Fruit fly (Drosophila melanogaster) whole organism, embryonic: ENCODE measurements around the gene CG43293.

ENCODE experiments used
- ATbp ChIP-seq: fragments of 200-800 bp; sonication (Bioruptor generic); optimal IDR thresholded peaks from 2 replicates; lab custom pipeline; 2017; ENCODE audit warnings: missing biosample characterization, mild to moderate bottlenecking, missing genetic modification characterization, missing genetic modification reagents
- B-H1 ChIP-seq: fragments of 200-800 bp; sonication (Bioruptor generic); IDR thresholded peaks from 3 replicates; pipeline ENCODE4 v1.3.6; 2022; ENCODE audit warnings: missing biosample characterization, missing genetic modification characterization
- BtbVII ChIP-seq: fragments of 200-800 bp; sonication (Bioruptor generic); optimal IDR thresholded peaks from 3 replicates; lab custom pipeline; 2017; ENCODE audit warnings: missing biosample characterization, mild to moderate bottlenecking, missing genetic modification characterization
- CG1024 ChIP-seq: fragments of 200-800 bp; sonication (Bioruptor generic); IDR thresholded peaks from 2 replicates; pipeline ENCODE4 v1.3.6; 2022; ENCODE audit warnings: missing biosample characterization, missing genetic modification characterization
- CG10267 ChIP-seq: fragments of 200-800 bp; sonication (Bioruptor generic); optimal IDR thresholded peaks from 2 replicates; lab custom pipeline; 2018; ENCODE audit warnings: missing biosample characterization, mild to moderate bottlenecking, missing genetic modification characterization, moderate library complexity
- CG10366 ChIP-seq: fragments of 200-800 bp; sonication (Bioruptor generic); IDR thresholded peaks from 2 replicates; pipeline ENCODE4 v1.3.6; 2022; ENCODE audit warnings: missing biosample characterization, missing genetic modification characterization
- CG11085 ChIP-seq: fragments of 200-800 bp; sonication (Bioruptor generic); IDR thresholded peaks from 2 replicates; pipeline ENCODE4 v1.3.6; 2022; ENCODE audit warnings: missing biosample characterization, missing genetic modification characterization
- CG1233 ChIP-seq: fragments of 200-800 bp; sonication (Bioruptor generic); optimal IDR thresholded peaks from 4 replicates; lab custom pipeline; 2018; ENCODE audit warnings: missing biosample characterization, mild to moderate bottlenecking, missing genetic modification characterization
- CG12391 ChIP-seq: fragments of 200-800 bp; sonication (Bioruptor generic); optimal IDR thresholded peaks from 3 replicates; lab custom pipeline; 2018; ENCODE audit warnings: missing biosample characterization, mild to moderate bottlenecking, missing genetic modification characterization, moderate library complexity
- CG14667 ChIP-seq: fragments of 200-800 bp; sonication (Bioruptor generic); IDR thresholded peaks from 2 replicates; pipeline ENCODE4 v1.3.6; 2022; ENCODE audit warnings: missing biosample characterization, missing genetic modification characterization
- CG14860 ChIP-seq: fragments of 200-800 bp; sonication (Bioruptor generic); IDR thresholded peaks from 3 replicates; pipeline ENCODE4 v1.3.6; 2022; ENCODE audit warnings: missing biosample characterization, missing genetic modification characterization; ENCODE audit not compliant: partially characterized antibody
- CG15269 ChIP-seq: fragments of 200-800 bp; sonication (Bioruptor generic); optimal IDR thresholded peaks from 2 replicates; lab custom pipeline; 2018; ENCODE audit warnings: missing biosample characterization, mild to moderate bottlenecking, missing genetic modification characterization, moderate library complexity
- CG1529 ChIP-seq: fragments of 200-800 bp; sonication (Bioruptor generic); optimal IDR thresholded peaks from 3 replicates; lab custom pipeline; 2018; ENCODE audit warnings: missing biosample characterization, missing genetic modification characterization
- CG17612 ChIP-seq: fragments of 200-800 bp; sonication (Bioruptor generic); IDR thresholded peaks from 2 replicates; pipeline ENCODE4 v1.3.6; 2022; ENCODE audit warnings: missing biosample characterization, missing genetic modification characterization
- CG18262 ChIP-seq: fragments of 200-800 bp; optimal IDR thresholded peaks from 3 replicates; lab custom pipeline; 2019; ENCODE audit warnings: missing biosample characterization, mild to moderate bottlenecking, missing genetic modification characterization, moderate library complexity
- CG32532 ChIP-seq: fragments of 200-800 bp; sonication (Bioruptor generic); IDR thresholded peaks from 2 replicates; pipeline ENCODE4 v1.3.6; 2022; ENCODE audit warnings: missing biosample characterization, missing genetic modification characterization
- CG34376 ChIP-seq: fragments of 200-800 bp; sonication (Bioruptor generic); optimal IDR thresholded peaks from 2 replicates; lab custom pipeline; 2018; ENCODE audit warnings: missing biosample characterization, mild to moderate bottlenecking, missing genetic modification characterization
- CG3995 ChIP-seq: fragments of 200-800 bp; sonication (Bioruptor generic); optimal IDR thresholded peaks from 3 replicates; lab custom pipeline; 2016; ENCODE audit warnings: missing biosample characterization, missing genetic modification characterization
- CG7357 ChIP-seq: fragments of 200-800 bp; sonication (Bioruptor generic); IDR thresholded peaks from 3 replicates; pipeline ENCODE4 v1.3.6; 2022; ENCODE audit warnings: missing biosample characterization, missing genetic modification characterization
- CG7963 ChIP-seq: fragments of 200-800 bp; sonication (Bioruptor generic); IDR thresholded peaks from 3 replicates; pipeline ENCODE4 v1.3.6; 2022; ENCODE audit warnings: missing biosample characterization, missing genetic modification characterization; ENCODE audit not compliant: partially characterized antibody
- CG8281 ChIP-seq: fragments of 200-800 bp; sonication (Bioruptor generic); optimal IDR thresholded peaks from 2 replicates; lab custom pipeline; 2018; ENCODE audit warnings: missing biosample characterization, mild to moderate bottlenecking, missing genetic modification characterization, moderate library complexity
- CG8478 ChIP-seq: fragments of >200 bp; optimal IDR thresholded peaks from 2 replicates; lab custom pipeline; 2018
- Drgx ChIP-seq: fragments of 200-800 bp; sonication (Bioruptor generic); IDR thresholded peaks from 2 replicates; pipeline ENCODE4 v1.3.6; 2022; ENCODE audit warnings: missing biosample characterization, missing genetic modification characterization
- ERR ChIP-seq: fragments of 200-800 bp; sonication (Bioruptor generic); optimal IDR thresholded peaks from 2 replicates; lab custom pipeline; 2016; ENCODE audit warnings: missing biosample characterization, missing genetic modification characterization
- Fer1 ChIP-seq: fragments of 200-800 bp; sonication (Bioruptor generic); optimal IDR thresholded peaks from 2 replicates; lab custom pipeline; 2017; ENCODE audit warnings: missing biosample characterization, mild to moderate bottlenecking, missing genetic modification characterization
- GATAe ChIP-seq: fragments of 200-800 bp; sonication (Bioruptor generic); conservative IDR thresholded peaks from 2 replicates; pipeline ENCODE4 v1.3.6; 2022; ENCODE audit warnings: missing biosample characterization, missing genetic modification characterization
- HmgZ ChIP-seq: fragments of 200-800 bp; sonication (Bioruptor generic); optimal IDR thresholded peaks from 2 replicates; lab custom pipeline; 2018; ENCODE audit warnings: missing biosample characterization, mild to moderate bottlenecking, missing genetic modification characterization
- MBD-R2 ChIP-seq: fragments of 200-800 bp; sonication (Bioruptor generic); IDR thresholded peaks from 2 replicates; pipeline ENCODE4 v1.3.6; 2022; ENCODE audit warnings: missing biosample characterization, missing genetic modification characterization
- Med ChIP-seq: fragments of 200-800 bp; sonication (Bioruptor generic); peaks from one replicate; lab custom pipeline; 2016; ENCODE audit warnings: missing biosample characterization, missing genetic modification characterization, mild to moderate bottlenecking, inconsistent platforms, moderate library complexity
- Myb ChIP-seq: fragments of 200-800 bp; sonication (Bioruptor generic); optimal IDR thresholded peaks from 2 replicates; lab custom pipeline; 2016; ENCODE audit warnings: missing biosample characterization, missing genetic modification characterization
- Oaz ChIP-seq: fragments of 200-800 bp; sonication (Bioruptor generic); IDR thresholded peaks from 2 replicates; pipeline ENCODE4 v1.3.6; 2022; ENCODE audit warnings: missing biosample characterization, missing genetic modification characterization
- Ptx1 ChIP-seq: fragments of 200-800 bp; sonication (Bioruptor generic); IDR thresholded peaks from 2 replicates; pipeline ENCODE4 v1.3.6; 2022; ENCODE audit warnings: missing biosample characterization, missing genetic modification characterization
- Sox102F ChIP-seq: fragments of 200-800 bp; sonication (Bioruptor generic); optimal IDR thresholded peaks from 2 replicates; lab custom pipeline; 2018; ENCODE audit warnings: missing biosample characterization, mild to moderate bottlenecking, missing genetic modification characterization, moderate library complexity
- YL-1 ChIP-seq: fragments of 200-800 bp; sonication (Bioruptor generic); optimal IDR thresholded peaks from 3 replicates; lab custom pipeline; 2017; ENCODE audit warnings: missing biosample characterization, mild to moderate bottlenecking, missing genetic modification characterization
- al ChIP-seq: fragments of 200-800 bp; sonication (Bioruptor generic); IDR thresholded peaks from 2 replicates; pipeline ENCODE4 v1.3.6; 2022; ENCODE audit warnings: missing biosample characterization, missing genetic modification characterization
- ash1 ChIP-seq: fragments of 200-800 bp; sonication (Bioruptor generic); optimal IDR thresholded peaks from 2 replicates; lab custom pipeline; 2018; ENCODE audit warnings: missing biosample characterization, mild to moderate bottlenecking, missing genetic modification characterization
- ato ChIP-seq: fragments of 200-800 bp; sonication (Bioruptor generic); IDR thresholded peaks from 2 replicates; pipeline ENCODE4 v1.3.6; 2022; ENCODE audit warnings: missing biosample characterization, missing genetic modification characterization; ENCODE audit not compliant: partially characterized antibody
- cad ChIP-seq: fragments of >200 bp; optimal IDR thresholded peaks from 2 replicates; lab custom pipeline; 2017; ENCODE audit warnings: missing biosample characterization, missing genetic modification characterization
- chn ChIP-seq: fragments of 200-800 bp; sonication (Bioruptor generic); optimal IDR thresholded peaks from 2 replicates; lab custom pipeline; 2016; ENCODE audit warnings: missing biosample characterization, missing genetic modification characterization
- ems ChIP-seq: fragments of 200-800 bp; sonication (Bioruptor generic); optimal IDR thresholded peaks from 3 replicates; lab custom pipeline; 2016; ENCODE audit warnings: missing biosample characterization, missing genetic modification characterization
- ewg ChIP-seq: fragments of 200-800 bp; sonication (Bioruptor generic); optimal IDR thresholded peaks from 3 replicates; lab custom pipeline; 2017; ENCODE audit warnings: mild to moderate bottlenecking, missing biosample characterization, missing genetic modification reagents, missing genetic modification characterization
- lmd ChIP-seq: fragments of 200-800 bp; sonication (Bioruptor generic); IDR thresholded peaks from 2 replicates; pipeline ENCODE4 v1.3.6; 2022; ENCODE audit warnings: missing biosample characterization, missing genetic modification characterization
- maf-S ChIP-seq: fragments of 200-800 bp; sonication (Bioruptor generic); optimal IDR thresholded peaks from 2 replicates; lab custom pipeline; 2016; ENCODE audit warnings: missing biosample characterization, missing genetic modification characterization
- mirr ChIP-seq: fragments of 200-800 bp; sonication (Bioruptor generic); optimal IDR thresholded peaks from 3 replicates; lab custom pipeline; 2018; ENCODE audit warnings: missing biosample characterization, mild to moderate bottlenecking, missing genetic modification characterization
- pan ChIP-seq, 4 experiments: fragments of >200 bp in 3 of 4; fragments of 200-800 bp in 1 of 4; sonication (Bioruptor generic) in 1 of 4; optimal IDR thresholded peaks in 3 of 4; IDR thresholded peaks in 1 of 4; 2 replicates each; pipeline versions ENCODE4 v1.3.6 to Lab custom; 2017 to 2022; ENCODE audit warnings: missing biosample characterization in 2 of 4, missing genetic modification characterization in 2 of 4, mixed read lengths in 1 of 4
- pnt ChIP-seq: fragments of 200-800 bp; sonication (Bioruptor generic); optimal IDR thresholded peaks from 3 replicates; lab custom pipeline; 2016; ENCODE audit warnings: missing biosample characterization, missing genetic modification characterization
- slou ChIP-seq: fragments of 200-800 bp; sonication (Bioruptor generic); optimal IDR thresholded peaks from 3 replicates; lab custom pipeline; 2016; ENCODE audit warnings: missing biosample characterization, missing genetic modification characterization
- stc ChIP-seq: fragments of 200-800 bp; sonication (Bioruptor generic); IDR thresholded peaks from 2 replicates; pipeline ENCODE4 v1.3.6; 2022; ENCODE audit warnings: missing biosample characterization, missing genetic modification characterization
- sug ChIP-seq: fragments of 200-800 bp; optimal IDR thresholded peaks from 2 replicates; lab custom pipeline; 2019; ENCODE audit warnings: missing biosample characterization, mild to moderate bottlenecking, missing genetic modification characterization, moderate library complexity
- trh ChIP-seq: fragments of 200-800 bp; sonication (Bioruptor generic); optimal IDR thresholded peaks from 2 replicates; lab custom pipeline; 2016; ENCODE audit warnings: missing biosample characterization, missing genetic modification characterization
- wor ChIP-seq: fragments of 200-800 bp; sonication (Bioruptor generic); IDR thresholded peaks from 2 replicates; pipeline ENCODE4 v1.3.6; 2022; ENCODE audit warnings: missing biosample characterization, missing genetic modification characterization

CG43293 gene

dm6 chr3L:6181776-6182175 is 3.2 kb upstream of the CG43293 start, which contains the start of gene CG10274 (continued):
- TF ChIP-seq ems = peak; percentile 64
- TF ChIP-seq CG32532 (GFP tag; lab: Robert Waterston, UW) = peak; percentile 66
- TF ChIP-seq CG1233 (GFP tag; lab: Kevin White, UChicago) = peak; percentile 65
- no peak for TF ChIP-seq CG1529 (GFP tag; lab: Kevin White, UChicago)
- TF ChIP-seq CG14667 (GFP tag; lab: Robert Waterston, UW) = peak; percentile 39
- no peak for TF ChIP-seq cad (GFP tag; lab: Kevin White, UChicago)
- TF ChIP-seq CG7963 (GFP tag; lab: Robert Waterston, UW) = no peak
- TF ChIP-seq slou = peak; percentile 76
- TF ChIP-seq Fer1 = peak; percentile 79
- TF ChIP-seq wor (GFP tag; lab: Robert Waterston, UW) = peak; percentile 29; the same call in 1 of the 2 replicates
- TF ChIP-seq ERR = no peak
- TF ChIP-seq chn = peak; percentile 72
- TF ChIP-seq Oaz (GFP tag; lab: Robert Waterston, UW) = no peak
- TF ChIP-seq Myb (GFP tag; lab: Kevin White, UChicago) = peak; percentile 72
- no peak for TF ChIP-seq CG15269 (tag; lab: Kevin White, UChicago)
- TF ChIP-seq CG8478 (lab: Kevin White, UChicago) = no peak
- no peak for TF ChIP-seq ATbp (GFP tag; lab: Kevin White, UChicago)
- TF ChIP-seq Med (GFP tag; lab: Kevin White, UChicago) = peak; percentile 93
- peak; percentile 98 for TF ChIP-seq CG10267 (tag; lab: Kevin White, UChicago)
- no peak; the same call in 1 of the 2 replicates for TF ChIP-seq GATAe (GFP tag; lab: Robert Waterston, UW)
- TF ChIP-seq ewg = peak; percentile 61
- no peak for TF ChIP-seq ash1 (GFP tag; lab: Kevin White, UChicago)
- TF ChIP-seq trh = peak; percentile 36
- TF ChIP-seq B-H1 (GFP tag; lab: Robert Waterston, UW) = peak; percentile 44; the same call in 2 of the 3 replicates
- peak; percentile 76 for TF ChIP-seq al (GFP tag; lab: Robert Waterston, UW)
- TF ChIP-seq CG11085 (GFP tag; lab: Robert Waterston, UW) = peak; percentile 43
- peak; percentile 33; the same call in 1 of the 3 replicates for TF ChIP-seq CG7357 (GFP tag; lab: Robert Waterston, UW)
- TF ChIP-seq CG8281 (tag; lab: Kevin White, UChicago) = no peak
- no peak for TF ChIP-seq pan (optimal IDR thresholded peaks at IDR 0.05; lab: Kevin White, UChicago)
- peak in 1 of 2 experiments; percentile 55 for TF ChIP-seq pan (GFP tag; optimal IDR thresholded peaks at IDR 0.05 in 1 of 2, IDR thresholded peaks at IDR 0.05 in 1 of 2)
- no peak for TF ChIP-seq BtbVII (GFP tag; lab: Kevin White, UChicago)
- peak; percentile 89 for TF ChIP-seq CG12391 (tag; lab: Kevin White, UChicago)
- TF ChIP-seq CG17612 (GFP tag; lab: Robert Waterston, UW) = no peak
- no peak for TF ChIP-seq CG14860
- peak; percentile 90 for TF ChIP-seq HmgZ (tag; lab: Kevin White, UChicago)
- TF ChIP-seq CG1024 (GFP tag; lab: Robert Waterston, UW) = 0 out of 2 replicates have a peak, but pooled peaks have one; percentile 26
- no peak for TF ChIP-seq Sox102F (GFP tag; lab: Kevin White, UChicago)
- TF ChIP-seq sug (tag; lab: Kevin White, UChicago) = peak; percentile 84
- peak; percentile 50 for TF ChIP-seq CG10366
- peak; percentile 41 for TF ChIP-seq CG34376 (GFP tag; lab: Kevin White, UChicago)
- no peak for TF ChIP-seq mirr
- TF ChIP-seq YL-1 (GFP tag; lab: Kevin White, UChicago) = peak; percentile 65
- peak; percentile 89 for TF ChIP-seq MBD-R2
- TF ChIP-seq CG3995 (GFP tag; lab: Kevin White, UChicago) = peak; percentile 79
- TF ChIP-seq stc = no peak
- peak; percentile 76 for TF ChIP-seq CG18262
- peak; percentile 54 for TF ChIP-seq pnt
- TF ChIP-seq Drgx (GFP tag; lab: Robert Waterston, UW) = peak; percentile 37; the same call in 1 of the 2 replicates
- peak; percentile 76 for TF ChIP-seq Ptx1 (GFP tag; lab: Robert Waterston, UW)
- peak; percentile 80 for TF ChIP-seq lmd (GFP tag; lab: Robert Waterston, UW)
- peak; percentile 6 for TF ChIP-seq maf-S (GFP tag; lab: Kevin White, UChicago)
- no peak for TF ChIP-seq ato (GFP tag; lab: Robert Waterston, UW)
